Fruit fly (Drosophila melanogaster) whole organism, embryonic: ENCODE data around the gene lectin-37Da.
A peak's percentile ranks its signal among the peaks of the same experiment; 100 is the strongest.

Experiments used
- Atf-2 ChIP-seq: fragments of 200-800 bp; sonication (Bioruptor generic); optimal IDR thresholded peaks from 2 replicates; lab custom pipeline; 2016; ENCODE audit warnings: missing biosample characterization, missing genetic modification characterization
- Atf3 ChIP-seq: fragments of 200-800 bp; sonication (Bioruptor generic); optimal IDR thresholded peaks from 3 replicates; lab custom pipeline; 2016; ENCODE audit warnings: missing biosample characterization, missing genetic modification characterization
- CG10543 ChIP-seq: fragments of 200-800 bp; sonication (Bioruptor generic); optimal IDR thresholded peaks from 3 replicates; lab custom pipeline; 2017; ENCODE audit warnings: missing biosample characterization, mild to moderate bottlenecking, missing genetic modification characterization, moderate library complexity
- CG15479 ChIP-seq: fragments of 200-800 bp; sonication (Bioruptor generic); optimal IDR thresholded peaks from 3 replicates; lab custom pipeline; 2019; ENCODE audit warnings: missing biosample characterization, mild to moderate bottlenecking, missing genetic modification characterization, moderate library complexity
- CG17186 ChIP-seq: fragments of 200-800 bp; sonication (Bioruptor generic); optimal IDR thresholded peaks from 3 replicates; lab custom pipeline; 2017; ENCODE audit warnings: missing biosample characterization, missing genetic modification reagents, missing genetic modification characterization
- CG1792 ChIP-seq: fragments of 200-800 bp; sonication (Bioruptor generic); optimal IDR thresholded peaks from 2 replicates; lab custom pipeline; 2016; ENCODE audit warnings: missing biosample characterization, missing genetic modification characterization
- CG30403 ChIP-seq: fragments of 200-800 bp; sonication (Bioruptor generic); optimal IDR thresholded peaks from 3 replicates; lab custom pipeline; 2016; ENCODE audit warnings: missing biosample characterization, missing genetic modification characterization
- CG34376 ChIP-seq: fragments of 200-800 bp; sonication (Bioruptor generic); optimal IDR thresholded peaks from 2 replicates; lab custom pipeline; 2018; ENCODE audit warnings: missing biosample characterization, mild to moderate bottlenecking, missing genetic modification characterization
- CG4282 ChIP-seq: fragments of 200-800 bp; sonication (Bioruptor generic); optimal IDR thresholded peaks from 2 replicates; lab custom pipeline; 2016; ENCODE audit warnings: missing biosample characterization, missing genetic modification characterization
- CG4328 ChIP-seq: fragments of 200-800 bp; sonication (Bioruptor generic); optimal IDR thresholded peaks from 3 replicates; lab custom pipeline; 2017; ENCODE audit warnings: missing biosample characterization, missing genetic modification reagents, missing genetic modification characterization
- CG4360 ChIP-seq: fragments of 200-800 bp; sonication (Bioruptor generic); IDR thresholded peaks from 2 replicates; pipeline ENCODE4 v1.3.6; 2022; ENCODE audit warnings: missing biosample characterization, missing genetic modification characterization
- CG7556 ChIP-seq: fragments of 200-800 bp; sonication (Bioruptor generic); optimal IDR thresholded peaks from 2 replicates; lab custom pipeline; 2017; ENCODE audit warnings: missing biosample characterization, mild to moderate bottlenecking, missing genetic modification characterization
- CG8281 ChIP-seq: fragments of 200-800 bp; sonication (Bioruptor generic); optimal IDR thresholded peaks from 2 replicates; lab custom pipeline; 2018; ENCODE audit warnings: missing biosample characterization, mild to moderate bottlenecking, missing genetic modification characterization, moderate library complexity
- CG9215 ChIP-seq: fragments of 200-800 bp; sonication (Bioruptor generic); IDR thresholded peaks from 2 replicates; pipeline ENCODE4 v1.3.6; 2022; ENCODE audit warnings: missing biosample characterization, missing genetic modification characterization
- Deaf1 ChIP-seq: fragments of 200-800 bp; optimal IDR thresholded peaks from 3 replicates; lab custom pipeline; 2019; ENCODE audit warnings: missing biosample characterization, mild to moderate bottlenecking, missing genetic modification characterization, moderate library complexity
- Dek ChIP-seq: fragments of 200-800 bp; sonication (Bioruptor generic); optimal IDR thresholded peaks from 3 replicates; lab custom pipeline; 2019; ENCODE audit warnings: missing biosample characterization, mild to moderate bottlenecking, missing genetic modification characterization, moderate library complexity
- Fer3 ChIP-seq: fragments of 200-800 bp; sonication (Bioruptor generic); optimal IDR thresholded peaks from 2 replicates; lab custom pipeline; 2018; ENCODE audit warnings: missing biosample characterization, mild to moderate bottlenecking, missing genetic modification characterization, moderate library complexity
- Hmx ChIP-seq: fragments of 200-800 bp; sonication (Bioruptor generic); optimal IDR thresholded peaks from 2 replicates; lab custom pipeline; 2016; ENCODE audit warnings: missing biosample characterization, missing genetic modification characterization
- Hsf ChIP-seq: fragments of 200-800 bp; sonication (Bioruptor generic); optimal IDR thresholded peaks from 3 replicates; lab custom pipeline; 2016; ENCODE audit warnings: missing biosample characterization, missing genetic modification characterization
- Med ChIP-seq: fragments of 200-800 bp; sonication (Bioruptor generic); peaks from one replicate; lab custom pipeline; 2016; ENCODE audit warnings: missing biosample characterization, missing genetic modification characterization, mild to moderate bottlenecking, inconsistent platforms, moderate library complexity
- Mes4 ChIP-seq: fragments of 200-800 bp; sonication (Bioruptor generic); optimal IDR thresholded peaks from 2 replicates; lab custom pipeline; 2016; ENCODE audit warnings: missing biosample characterization, missing genetic modification characterization
- Neu2 ChIP-seq: fragments of 200-800 bp; sonication (Bioruptor generic); optimal IDR thresholded peaks from 3 replicates; lab custom pipeline; 2016; ENCODE audit warnings: missing biosample characterization, missing genetic modification characterization, borderline replicate concordance
- Tbp ChIP-seq: fragments of >200 bp; optimal IDR thresholded peaks from 2 replicates; lab custom pipeline; 2018; ENCODE audit warnings: missing biosample characterization, missing genetic modification characterization
- Trl ChIP-seq, 3 experiments: fragments of >200 bp in 2 of 3; fragments of 200-800 bp in 1 of 3; sonication (Bioruptor generic) in 1 of 3; optimal IDR thresholded peaks; 2 replicates in 1 of 3; 3 replicates in 2 of 3; lab custom pipeline; 2016 to 2017; ENCODE audit warnings: missing biosample characterization in 1 of 3, missing genetic modification characterization in 1 of 3
- Xrp1 ChIP-seq: fragments of 200-800 bp; sonication (Bioruptor generic); IDR thresholded peaks from 2 replicates; pipeline ENCODE4 v1.3.6; 2022; ENCODE audit warnings: missing biosample characterization, missing genetic modification characterization
- ara ChIP-seq: fragments of 200-800 bp; sonication (Bioruptor generic); IDR thresholded peaks from 2 replicates; pipeline ENCODE4 v1.3.6; 2022; ENCODE audit warnings: missing biosample characterization, missing genetic modification characterization
- bbx ChIP-seq: fragments of 200-800 bp; sonication (Bioruptor generic); IDR thresholded peaks from 2 replicates; pipeline ENCODE4 v1.3.6; 2022; ENCODE audit warnings: missing biosample characterization, missing genetic modification characterization; ENCODE audit not compliant: partially characterized antibody
- br ChIP-seq: fragments of >200 bp; optimal IDR thresholded peaks from 2 replicates; lab custom pipeline; 2017
- bsh ChIP-seq, 2 experiments: fragments of 200-800 bp; sonication (Bioruptor generic); optimal IDR thresholded peaks; 2 replicates each; lab custom pipeline; 2017 to 2018; ENCODE audit warnings: mild to moderate bottlenecking in 2 of 2, missing biosample characterization in 2 of 2, missing genetic modification characterization in 2 of 2, moderate library complexity in 1 of 2
- btn ChIP-seq: fragments of 200-800 bp; sonication (Bioruptor generic); optimal IDR thresholded peaks from 2 replicates; lab custom pipeline; 2016; ENCODE audit warnings: missing biosample characterization, missing genetic modification characterization
- cad ChIP-seq: fragments of >200 bp; optimal IDR thresholded peaks from 2 replicates; lab custom pipeline; 2017; ENCODE audit warnings: missing biosample characterization, missing genetic modification characterization
- chinmo ChIP-seq: fragments of 200-800 bp; sonication (Bioruptor generic); IDR thresholded peaks from 4 replicates; pipeline ENCODE4 v1.3.6; 2022; ENCODE audit warnings: missing biosample characterization, missing genetic modification characterization; ENCODE audit not compliant: partially characterized antibody
- chn ChIP-seq: fragments of 200-800 bp; sonication (Bioruptor generic); optimal IDR thresholded peaks from 2 replicates; lab custom pipeline; 2016; ENCODE audit warnings: missing biosample characterization, missing genetic modification characterization
- corto ChIP-seq: fragments of 200-800 bp; sonication (Bioruptor generic); optimal IDR thresholded peaks from 2 replicates; lab custom pipeline; 2016; ENCODE audit warnings: missing biosample characterization, mild to moderate bottlenecking, missing genetic modification characterization, moderate library complexity
- hbn ChIP-seq: fragments of 200-800 bp; sonication (Bioruptor generic); IDR thresholded peaks from 2 replicates; pipeline ENCODE4 v1.3.6; 2022; ENCODE audit warnings: missing biosample characterization, missing genetic modification characterization; ENCODE audit not compliant: partially characterized antibody
- hth ChIP-seq: fragments of >200 bp; optimal IDR thresholded peaks from 2 replicates; lab custom pipeline; 2017; ENCODE audit warnings: inconsistent platforms
- kah ChIP-seq: fragments of 200-800 bp; sonication (Bioruptor generic); optimal IDR thresholded peaks from 2 replicates; lab custom pipeline; 2018; ENCODE audit warnings: missing biosample characterization, mild to moderate bottlenecking, missing genetic modification characterization
- lab ChIP-seq: fragments of 200-800 bp; sonication (Bioruptor generic); optimal IDR thresholded peaks from 3 replicates; lab custom pipeline; 2017; ENCODE audit warnings: missing biosample characterization, missing genetic modification characterization, mild to moderate bottlenecking, moderate library complexity, missing genetic modification reagents
- luna ChIP-seq: fragments of 200-800 bp; sonication (Bioruptor generic); optimal IDR thresholded peaks from 2 replicates; lab custom pipeline; 2016; ENCODE audit warnings: missing biosample characterization, missing genetic modification characterization
- mam ChIP-seq: fragments of 200-800 bp; sonication (Bioruptor generic); optimal IDR thresholded peaks from 3 replicates; lab custom pipeline; 2016; ENCODE audit warnings: missing biosample characterization, missing genetic modification characterization
- nerfin-2 ChIP-seq: fragments of 200-800 bp; sonication (Bioruptor generic); IDR thresholded peaks from 2 replicates; pipeline ENCODE4 v1.3.6; 2022; ENCODE audit warnings: missing biosample characterization, missing genetic modification characterization; ENCODE audit not compliant: partially characterized antibody
- p53 ChIP-seq: fragments of 200-800 bp; sonication (Bioruptor generic); optimal IDR thresholded peaks from 2 replicates; lab custom pipeline; 2016; ENCODE audit warnings: missing biosample characterization, missing genetic modification characterization
- peb ChIP-seq: fragments of 200-800 bp; sonication (Bioruptor generic); IDR thresholded peaks from 2 replicates; pipeline ENCODE4 v1.3.6; 2022; ENCODE audit warnings: missing biosample characterization, missing genetic modification characterization
- run ChIP-seq: fragments of 200-800 bp; sonication (Bioruptor generic); optimal IDR thresholded peaks from 3 replicates; lab custom pipeline; 2018; ENCODE audit warnings: missing biosample characterization, mild to moderate bottlenecking, missing genetic modification characterization
- salm ChIP-seq: fragments of 200-800 bp; sonication (Bioruptor generic); optimal IDR thresholded peaks from 2 replicates; lab custom pipeline; 2018; ENCODE audit warnings: missing biosample characterization, mild to moderate bottlenecking, missing genetic modification characterization
- sens-2 ChIP-seq: fragments of 200-800 bp; sonication (Bioruptor generic); IDR thresholded peaks from 2 replicates; pipeline ENCODE4 v1.3.6; 2022; ENCODE audit warnings: missing biosample characterization, missing genetic modification characterization
- sna ChIP-seq: fragments of 200-800 bp; sonication (Bioruptor generic); IDR thresholded peaks from 2 replicates; pipeline ENCODE4 v1.3.6; 2022; ENCODE audit warnings: missing biosample characterization, missing genetic modification characterization; ENCODE audit not compliant: partially characterized antibody
- tap ChIP-seq: fragments of 200-800 bp; optimal IDR thresholded peaks from 3 replicates; lab custom pipeline; 2019; ENCODE audit warnings: missing biosample characterization, mild to moderate bottlenecking, missing genetic modification characterization, moderate library complexity
- vnd ChIP-seq: fragments of 200-800 bp; sonication (Bioruptor generic); IDR thresholded peaks from 3 replicates; pipeline ENCODE4 v1.3.6; 2022; ENCODE audit warnings: missing biosample characterization, missing genetic modification characterization; ENCODE audit not compliant: partially characterized antibody
- zen ChIP-seq: fragments of 200-800 bp; sonication (Bioruptor generic); optimal IDR thresholded peaks from 3 replicates; lab custom pipeline; 2018; ENCODE audit warnings: missing biosample characterization, mild to moderate bottlenecking, missing genetic modification characterization, moderate library complexity
- zf30C ChIP-seq: fragments of 200-800 bp; sonication (Bioruptor generic); optimal IDR thresholded peaks from 3 replicates; lab custom pipeline; 2018; ENCODE audit warnings: missing biosample characterization, mild to moderate bottlenecking, missing genetic modification characterization

lectin-37Da gene

DNA sequence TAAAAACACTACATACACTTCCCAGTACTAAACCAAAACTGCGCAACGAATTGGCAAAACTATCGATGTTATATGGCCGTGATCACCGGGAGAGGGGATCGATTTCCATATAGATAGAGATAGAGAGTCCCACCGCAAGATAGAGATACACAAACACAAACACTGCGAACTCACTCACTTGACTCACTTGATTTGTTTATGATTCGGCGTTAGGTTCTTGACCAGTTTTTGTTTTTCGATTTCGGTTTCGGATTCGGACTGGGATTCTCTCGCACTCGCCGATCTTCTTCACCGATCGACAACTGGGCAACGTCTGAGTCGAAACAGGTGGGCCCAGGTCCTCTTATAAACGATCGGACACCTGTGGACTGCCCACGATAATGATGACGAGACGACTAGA, 28.4 kb upstream of the lectin-37Da start, which contains the start of gene CG17549:
Gene CG17549 (minus strand): TSS at position 327 of the 400 bp plus-strand sequence.
- no peak for TF ChIP-seq p53
- peak; percentile 33 for TF ChIP-seq CG10543
- TF ChIP-seq kah = no peak
- TF ChIP-seq Med = peak; percentile 74
- no peak for TF ChIP-seq tap (tag; lab: Kevin White, UChicago)
- no peak for TF ChIP-seq Atf-2 (GFP tag; lab: Kevin White, UChicago)
- peak; percentile 80 for TF ChIP-seq CG34376 (GFP tag; lab: Kevin White, UChicago)
- TF ChIP-seq hth = no peak
- no peak for TF ChIP-seq Hsf (GFP tag; lab: Kevin White, UChicago)
- TF ChIP-seq bbx (GFP tag; lab: Robert Waterston, UW) = 0 out of 2 replicates have a peak, but pooled peaks have one; percentile 17
- TF ChIP-seq CG1792 (GFP tag; lab: Kevin White, UChicago) = no peak
- no peak for TF ChIP-seq CG9215 (GFP tag; lab: Robert Waterston, UW)
- no peak for TF ChIP-seq CG15479 (GFP tag; lab: Kevin White, UChicago)
- no peak for TF ChIP-seq CG8281 (tag; lab: Kevin White, UChicago)
- no peak for TF ChIP-seq salm (tag; lab: Kevin White, UChicago)
- no peak for TF ChIP-seq Atf3 (GFP tag; lab: Kevin White, UChicago)
- TF ChIP-seq ara = no peak
- no peak for TF ChIP-seq CG4282
- no peak for TF ChIP-seq zf30C (GFP tag; lab: Kevin White, UChicago)
- no peak for TF ChIP-seq mam
- no peak for TF ChIP-seq CG30403 (GFP tag; lab: Kevin White, UChicago)
- TF ChIP-seq luna (GFP tag; lab: Kevin White, UChicago) = no peak
- TF ChIP-seq Neu2 = no peak
- TF ChIP-seq Xrp1 (GFP tag; lab: Robert Waterston, UW) = no peak
- no peak for TF ChIP-seq Hmx (GFP tag; lab: Kevin White, UChicago)
- no peak for TF ChIP-seq vnd
- TF ChIP-seq nerfin-2 = no peak
- peak in 1 of 2 experiments; percentile 45 for TF ChIP-seq Trl (optimal IDR thresholded peaks at IDR 0.05; lab: Kevin White, UChicago)
- TF ChIP-seq Trl (GFP tag; optimal IDR thresholded peaks at IDR 0.05; lab: Kevin White, UChicago) = no peak
- TF ChIP-seq hbn = no peak
- no peak for TF ChIP-seq peb (GFP tag; lab: Robert Waterston, UW)
- TF ChIP-seq sna (GFP tag; lab: Robert Waterston, UW) = no peak
- no peak for TF ChIP-seq btn
- no peak for TF ChIP-seq CG4328
- TF ChIP-seq chinmo (GFP tag; lab: Robert Waterston, UW) = 0 out of 4 replicates have a peak, but pooled peaks have one; percentile 66
- TF ChIP-seq run = no peak
- TF ChIP-seq zen (tag; lab: Kevin White, UChicago) = no peak
- no peak for TF ChIP-seq cad (GFP tag; lab: Kevin White, UChicago)
- no peak for TF ChIP-seq br (lab: Kevin White, UChicago)
- no peak for TF ChIP-seq chn (GFP tag; lab: Kevin White, UChicago)
- no peak for TF ChIP-seq sens-2
- TF ChIP-seq Mes4 (GFP tag; lab: Kevin White, UChicago) = no peak
- TF ChIP-seq CG4360 (GFP tag; lab: Robert Waterston, UW) = no peak
- peak; percentile 72 for TF ChIP-seq Deaf1
- TF ChIP-seq CG7556 (GFP tag; lab: Kevin White, UChicago) = no peak
- no peak for TF ChIP-seq Fer3 (tag; lab: Kevin White, UChicago)
- no peak for TF ChIP-seq corto (GFP tag; lab: Kevin White, UChicago)
- TF ChIP-seq CG17186 (GFP tag; lab: Kevin White, UChicago) = no peak
- TF ChIP-seq Dek = no peak
- no peak for TF ChIP-seq bsh (GFP tag; optimal IDR thresholded peaks at IDR 0.05; lab: Kevin White, UChicago)
- no peak for TF ChIP-seq Tbp
- TF ChIP-seq lab (GFP tag; lab: Kevin White, UChicago) = peak; percentile 6
